Worm (Caenorhabditis elegans) whole organism, late embryonic: Measurements from ENCODE around the gene H05C05.2.
"Not testable (repeated sequence)": the region's sequence is repeated elsewhere in the genome, so short reads cannot be mapped to it uniquely, and the experiment has no call there.

Experiments used
- T23F11.4 ChIP-seq: fragments of 200-800 bp; sonication (Bioruptor generic); optimal IDR thresholded peaks from 2 replicates; lab custom pipeline; 2018; ENCODE audit warnings: mild to moderate bottlenecking, missing genetic modification characterization, missing compliant biosample characterization
- elt-2 ChIP-seq: sonication (generic microtip); optimal IDR thresholded peaks from 2 replicates; lab custom pipeline; 2016; ENCODE audit warnings: missing genetic modification reagents, missing genetic modification characterization, missing compliant biosample characterization
- pha-4 ChIP-seq: fragments of 150-350 bp; optimal IDR thresholded peaks from 2 replicates; lab custom pipeline; 2018; ENCODE audit warnings: missing biosample characterization, missing genetic modification reagents, missing genetic modification characterization
- pros-1 ChIP-seq: fragments of 150-350 bp; optimal IDR thresholded peaks from 2 replicates; lab custom pipeline; 2014; ENCODE audit warnings: missing biosample characterization, missing genetic modification reagents, missing genetic modification characterization
- unc-3 ChIP-seq, 2 experiments: fragments of 200-800 bp in 1 of 2; sonication (Bioruptor generic) in 1 of 2; sonication (generic microtip) in 1 of 2; conservative IDR thresholded peaks in 1 of 2; optimal IDR thresholded peaks in 1 of 2; 2 replicates each; pipeline versions ENCODE4 v1.3.6 to Lab custom; 2016 to 2022; ENCODE audit warnings: missing compliant biosample characterization in 2 of 2, missing genetic modification characterization in 2 of 2, missing genetic modification reagents in 1 of 2

DNA sequence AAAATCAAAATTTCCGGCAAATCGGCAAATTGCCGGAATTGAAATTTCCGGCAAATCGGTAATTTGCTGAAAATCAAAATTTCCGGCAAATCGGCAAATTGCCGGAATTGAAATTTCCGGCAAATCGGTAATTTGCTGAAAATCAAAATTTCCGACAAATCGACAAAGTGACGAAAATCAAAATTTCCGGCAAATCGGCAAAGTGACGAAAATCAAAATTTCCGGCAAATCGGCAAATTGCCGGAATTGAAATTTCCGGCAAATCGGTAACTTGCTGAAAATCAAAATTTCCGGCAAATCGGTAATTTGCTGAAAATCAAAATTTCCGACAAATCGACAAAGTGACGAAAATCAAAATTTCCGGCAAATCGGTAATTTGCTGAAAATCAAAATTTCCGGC is 46.2 kb upstream of the H05C05.2 start:
- TF ChIP-seq elt-2 (tag; lab: Kevin White, UChicago); unc-3 (GFP tag; conservative IDR thresholded peaks at IDR 0.05; lab: Robert Waterston, UW); unc-3 (tag; optimal IDR thresholded peaks at IDR 0.05; lab: Kevin White, UChicago); pha-4 (tag; lab: Kevin White, UChicago); T23F11.4; pros-1 (tag; lab: Kevin White, UChicago): not testable (repeated sequence)
